Worm (Caenorhabditis elegans) whole organism, L2 larva: ENCODE measurements around the gene F41F3.3.

Experiments
- Y55F3AM.14 ChIP-seq: fragments of 200-800 bp; sonication (Bioruptor generic); optimal IDR thresholded peaks from 2 replicates; lab custom pipeline; 2018; ENCODE audit warnings: mild to moderate bottlenecking, missing genetic modification characterization, missing compliant biosample characterization
- blmp-1 ChIP-seq: sonication (generic microtip); optimal IDR thresholded peaks from 2 replicates; lab custom pipeline; 2017; ENCODE audit warnings: missing genetic modification characterization, mild to moderate bottlenecking, missing compliant biosample characterization, antibody characterized with exemption, moderate library complexity; ENCODE audit not compliant: insufficient read depth
- fos-1 ChIP-seq: fragments of 150-350 bp; optimal IDR thresholded peaks from 2 replicates; lab custom pipeline; 2014; ENCODE audit warnings: missing biosample characterization, missing genetic modification characterization
- lin-13 ChIP-seq: fragments of 150-350 bp; optimal IDR thresholded peaks from 2 replicates; lab custom pipeline; 2014; ENCODE audit warnings: missing biosample characterization, missing genetic modification reagents, missing genetic modification characterization

DNA sequence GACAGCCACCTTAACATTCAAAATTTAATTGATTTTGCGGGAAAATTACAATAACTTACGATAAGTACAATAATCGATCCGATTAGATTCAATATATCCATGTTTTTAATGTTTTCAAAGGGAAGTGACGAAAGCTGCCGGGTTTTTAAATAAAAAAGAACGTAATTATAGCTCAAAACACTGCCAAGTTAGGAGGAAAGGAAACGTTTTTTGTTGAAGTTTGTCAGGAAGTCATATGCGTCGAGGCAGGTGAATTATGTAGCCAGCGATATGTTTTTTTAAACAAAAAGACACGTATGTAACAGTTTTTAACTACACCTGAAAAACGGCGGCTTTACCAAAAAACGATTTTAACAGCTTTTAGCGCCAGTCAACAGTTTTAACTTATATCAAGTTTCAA is 17.6 kb upstream of the F41F3.3 start, which contains the start of gene srx-73:
- TF ChIP-seq Y55F3AM.14 (GFP tag; lab: Kevin White, UChicago) (no peak), fos-1 (tag; lab: Kevin White, UChicago) (no peak), lin-13 (no peak), blmp-1 (tag; lab: Kevin White, UChicago) (no peak)
